Worm (Caenorhabditis elegans): ENCODE measurements around the gene Y34B4A.7.

- TF ChIP-seq T22C8.4 (GFP tag; IDR thresholded peaks at IDR 0.05): no peak
- no peak for TF ChIP-seq flt-1 (GFP tag; IDR thresholded peaks at IDR 0.05)
- no peak for TF ChIP-seq ztf-23 (GFP tag; IDR thresholded peaks at IDR 0.05)
Observed at ce11 chrX:5208326-5208725, 35.8 kb upstream of the Y34B4A.7 start.
